Fruit fly (Drosophila melanogaster) whole organism, embryonic: ENCODE measurements around the gene Tbcd.

Source experiments
- Aef1 ChIP-seq: fragments of 200-800 bp; sonication (Bioruptor generic); IDR thresholded peaks from 3 replicates; pipeline ENCODE4 v1.3.6; 2022; ENCODE audit warnings: missing biosample characterization, missing genetic modification characterization
- BEAF-32 ChIP-seq: fragments of 200-800 bp; sonication (Bioruptor generic); optimal IDR thresholded peaks from 3 replicates; lab custom pipeline; 2017; ENCODE audit warnings: missing biosample characterization, missing genetic modification characterization, mild to moderate bottlenecking, moderate library complexity, missing genetic modification reagents
- BtbVII ChIP-seq: fragments of 200-800 bp; sonication (Bioruptor generic); optimal IDR thresholded peaks from 3 replicates; lab custom pipeline; 2017; ENCODE audit warnings: missing biosample characterization, mild to moderate bottlenecking, missing genetic modification characterization
- C15 ChIP-seq: fragments of 200-800 bp; sonication (Bioruptor generic); IDR thresholded peaks from 3 replicates; pipeline ENCODE4 v1.3.6; 2022; ENCODE audit warnings: missing biosample characterization, missing genetic modification characterization
- CG10274 ChIP-seq: fragments of 200-800 bp; sonication (Bioruptor generic); optimal IDR thresholded peaks from 3 replicates; lab custom pipeline; 2017; ENCODE audit warnings: missing biosample characterization, mild to moderate bottlenecking, missing genetic modification characterization
- CG10565 ChIP-seq: fragments of 200-800 bp; sonication (Bioruptor generic); optimal IDR thresholded peaks from 3 replicates; lab custom pipeline; 2016; ENCODE audit warnings: missing biosample characterization, mild to moderate bottlenecking, missing genetic modification characterization
- CG10979 ChIP-seq: fragments of 200-800 bp; sonication (Bioruptor generic); optimal IDR thresholded peaks from 2 replicates; lab custom pipeline; 2018; ENCODE audit warnings: missing biosample characterization, mild to moderate bottlenecking, missing genetic modification characterization, moderate library complexity
- CG12236 ChIP-seq: fragments of 200-800 bp; sonication (Bioruptor generic); optimal IDR thresholded peaks from 2 replicates; lab custom pipeline; 2016; ENCODE audit warnings: missing biosample characterization, missing genetic modification characterization
- CG12391 ChIP-seq: fragments of 200-800 bp; sonication (Bioruptor generic); optimal IDR thresholded peaks from 3 replicates; lab custom pipeline; 2018; ENCODE audit warnings: missing biosample characterization, mild to moderate bottlenecking, missing genetic modification characterization, moderate library complexity
- CG15696 ChIP-seq: fragments of 200-800 bp; sonication (Bioruptor generic); optimal IDR thresholded peaks from 2 replicates; lab custom pipeline; 2019; ENCODE audit warnings: missing biosample characterization, mild to moderate bottlenecking, missing genetic modification characterization, moderate library complexity
- CG1647 ChIP-seq: fragments of 200-800 bp; sonication (Bioruptor generic); optimal IDR thresholded peaks from 3 replicates; lab custom pipeline; 2016; ENCODE audit warnings: missing biosample characterization, missing genetic modification characterization
- CG16779 ChIP-seq: fragments of 200-800 bp; sonication (Bioruptor generic); IDR thresholded peaks from 2 replicates; pipeline ENCODE4 v1.3.6; 2022; ENCODE audit warnings: missing biosample characterization, missing genetic modification characterization
- CG17186 ChIP-seq: fragments of 200-800 bp; sonication (Bioruptor generic); optimal IDR thresholded peaks from 3 replicates; lab custom pipeline; 2017; ENCODE audit warnings: missing biosample characterization, missing genetic modification reagents, missing genetic modification characterization
- CG18764 ChIP-seq: fragments of 200-800 bp; sonication (Bioruptor generic); optimal IDR thresholded peaks from 3 replicates; lab custom pipeline; 2016; ENCODE audit warnings: missing biosample characterization, missing genetic modification characterization
- CG2199 ChIP-seq: fragments of 200-800 bp; sonication (Bioruptor generic); IDR thresholded peaks from 3 replicates; pipeline ENCODE4 v1.3.6; 2022; ENCODE audit warnings: missing biosample characterization, missing genetic modification characterization
- CG31224 ChIP-seq: fragments of 200-800 bp; sonication (Bioruptor generic); IDR thresholded peaks from 2 replicates; pipeline ENCODE4 v1.3.6; 2022; ENCODE audit warnings: missing biosample characterization, missing genetic modification characterization
- CG3281 ChIP-seq: fragments of 200-800 bp; sonication (Bioruptor generic); optimal IDR thresholded peaks from 3 replicates; lab custom pipeline; 2017; ENCODE audit warnings: missing biosample characterization, mild to moderate bottlenecking, missing genetic modification characterization
- CG34376 ChIP-seq: fragments of 200-800 bp; sonication (Bioruptor generic); optimal IDR thresholded peaks from 2 replicates; lab custom pipeline; 2018; ENCODE audit warnings: missing biosample characterization, mild to moderate bottlenecking, missing genetic modification characterization
- CG4328 ChIP-seq: fragments of 200-800 bp; sonication (Bioruptor generic); optimal IDR thresholded peaks from 3 replicates; lab custom pipeline; 2017; ENCODE audit warnings: missing biosample characterization, missing genetic modification reagents, missing genetic modification characterization
- CG6175 ChIP-seq: fragments of 200-800 bp; sonication (Bioruptor generic); IDR thresholded peaks from 3 replicates; pipeline ENCODE4 v1.3.6; 2022; ENCODE audit warnings: missing biosample characterization, missing genetic modification characterization
- Doc3 ChIP-seq: fragments of 200-800 bp; sonication (Bioruptor generic); IDR thresholded peaks from 3 replicates; pipeline ENCODE4 v1.3.6; 2022; ENCODE audit warnings: missing biosample characterization, missing genetic modification characterization; ENCODE audit not compliant: partially characterized antibody
- HHEX ChIP-seq: fragments of 200-800 bp; sonication (Bioruptor generic); optimal IDR thresholded peaks from 3 replicates; lab custom pipeline; 2017; ENCODE audit warnings: missing biosample characterization, mild to moderate bottlenecking, missing genetic modification characterization, missing genetic modification reagents
- Hr39 ChIP-seq: fragments of >200 bp; optimal IDR thresholded peaks from 2 replicates; lab custom pipeline; 2017
- Hr78 ChIP-seq, 2 experiments: fragments of 200-800 bp in 1 of 2; fragments of >200 bp in 1 of 2; sonication (Bioruptor generic) in 1 of 2; optimal IDR thresholded peaks; 2 replicates each; lab custom pipeline; 2017 to 2019; ENCODE audit warnings: missing biosample characterization in 2 of 2, missing genetic modification characterization in 2 of 2, mild to moderate bottlenecking in 1 of 2, moderate library complexity in 1 of 2
- Hsf ChIP-seq: fragments of 200-800 bp; sonication (Bioruptor generic); optimal IDR thresholded peaks from 3 replicates; lab custom pipeline; 2016; ENCODE audit warnings: missing biosample characterization, missing genetic modification characterization
- Oli ChIP-seq: fragments of 200-800 bp; sonication (Bioruptor generic); optimal IDR thresholded peaks from 2 replicates; lab custom pipeline; 2018; ENCODE audit warnings: missing biosample characterization, mild to moderate bottlenecking, missing genetic modification characterization, moderate library complexity
- Optix ChIP-seq: fragments of 200-800 bp; sonication (Bioruptor generic); IDR thresholded peaks from 3 replicates; pipeline ENCODE4 v1.3.6; 2022; ENCODE audit warnings: missing biosample characterization, missing genetic modification characterization
- Pdp1 ChIP-seq, 2 experiments: fragments of 200-800 bp; sonication (Bioruptor generic); optimal IDR thresholded peaks; 3 replicates each; lab custom pipeline; 2016; ENCODE audit warnings: missing biosample characterization in 2 of 2, missing genetic modification characterization in 2 of 2, mild to moderate bottlenecking in 1 of 2, moderate library complexity in 1 of 2
- Poxn ChIP-seq: fragments of 200-800 bp; sonication (Bioruptor generic); IDR thresholded peaks from 2 replicates; pipeline ENCODE4 v1.3.6; 2022; ENCODE audit warnings: missing biosample characterization, missing genetic modification characterization
- Xrp1 ChIP-seq: fragments of 200-800 bp; sonication (Bioruptor generic); IDR thresholded peaks from 2 replicates; pipeline ENCODE4 v1.3.6; 2022; ENCODE audit warnings: missing biosample characterization, missing genetic modification characterization
- aop ChIP-seq: fragments of 200-800 bp; sonication (Bioruptor generic); IDR thresholded peaks from 2 replicates; pipeline ENCODE4 v1.3.6; 2022; ENCODE audit warnings: missing biosample characterization, missing genetic modification characterization
- bab2 ChIP-seq: fragments of 200-800 bp; sonication (Bioruptor generic); optimal IDR thresholded peaks from 2 replicates; lab custom pipeline; 2016; ENCODE audit warnings: missing biosample characterization, missing genetic modification characterization
- caup ChIP-seq: fragments of 200-800 bp; sonication (Bioruptor generic); optimal IDR thresholded peaks from 3 replicates; lab custom pipeline; 2017; ENCODE audit warnings: missing biosample characterization, mild to moderate bottlenecking, missing genetic modification characterization, moderate library complexity; ENCODE audit not compliant: severe bottlenecking
- dysf ChIP-seq: fragments of 200-800 bp; sonication (Bioruptor generic); IDR thresholded peaks from 3 replicates; pipeline ENCODE4 v1.3.6; 2022; ENCODE audit warnings: missing biosample characterization, missing genetic modification characterization
- fd96Cb ChIP-seq: fragments of 200-800 bp; sonication (Bioruptor generic); optimal IDR thresholded peaks from 2 replicates; lab custom pipeline; 2018; ENCODE audit warnings: missing biosample characterization, mild to moderate bottlenecking, missing genetic modification characterization, moderate library complexity
- gcm ChIP-seq: fragments of 200-800 bp; sonication (Bioruptor generic); optimal IDR thresholded peaks from 2 replicates; lab custom pipeline; 2019; ENCODE audit warnings: missing biosample characterization, mild to moderate bottlenecking, missing genetic modification characterization, moderate library complexity
- gsb ChIP-seq: fragments of 200-800 bp; sonication (Bioruptor generic); IDR thresholded peaks from 2 replicates; pipeline ENCODE4 v1.3.6; 2022; ENCODE audit warnings: missing biosample characterization, missing genetic modification characterization
- h ChIP-seq: fragments of >200 bp; optimal IDR thresholded peaks from 2 replicates; lab custom pipeline; 2017
- her ChIP-seq: fragments of 200-800 bp; sonication (Bioruptor generic); optimal IDR thresholded peaks from 2 replicates; lab custom pipeline; 2016; ENCODE audit warnings: missing biosample characterization, missing genetic modification characterization
- lab ChIP-seq: fragments of 200-800 bp; sonication (Bioruptor generic); optimal IDR thresholded peaks from 3 replicates; lab custom pipeline; 2017; ENCODE audit warnings: missing biosample characterization, missing genetic modification characterization, mild to moderate bottlenecking, moderate library complexity, missing genetic modification reagents
- nom ChIP-seq: fragments of 200-800 bp; sonication (Bioruptor generic); optimal IDR thresholded peaks from 2 replicates; lab custom pipeline; 2017; ENCODE audit warnings: missing biosample characterization, missing genetic modification characterization, mild to moderate bottlenecking, moderate library complexity, missing genetic modification reagents
- pros ChIP-seq: fragments of 200-800 bp; sonication (Bioruptor generic); optimal IDR thresholded peaks from 3 replicates; lab custom pipeline; 2019; ENCODE audit warnings: missing biosample characterization, mild to moderate bottlenecking, missing genetic modification characterization, moderate library complexity
- repo ChIP-seq: fragments of 200-800 bp; sonication (Bioruptor generic); optimal IDR thresholded peaks from 2 replicates; lab custom pipeline; 2016; ENCODE audit warnings: missing biosample characterization, missing genetic modification characterization
- sd ChIP-seq: fragments of 200-800 bp; sonication (Bioruptor generic); optimal IDR thresholded peaks from 3 replicates; lab custom pipeline; 2018; ENCODE audit warnings: missing biosample characterization, mild to moderate bottlenecking, missing genetic modification characterization, moderate library complexity
- sima ChIP-seq: fragments of 200-800 bp; sonication (Bioruptor generic); optimal IDR thresholded peaks from 2 replicates; lab custom pipeline; 2016; ENCODE audit warnings: missing biosample characterization, missing genetic modification characterization
- sisA ChIP-seq: fragments of 200-800 bp; sonication (Bioruptor generic); IDR thresholded peaks from 2 replicates; pipeline ENCODE4 v1.3.6; 2022; ENCODE audit warnings: missing biosample characterization, missing genetic modification characterization
- slbo ChIP-seq: fragments of 200-800 bp; sonication (Bioruptor generic); IDR thresholded peaks from 2 replicates; pipeline ENCODE4 v1.3.6; 2022; ENCODE audit warnings: missing biosample characterization, missing genetic modification characterization
- stwl ChIP-seq: fragments of 200-800 bp; sonication (Bioruptor generic); optimal IDR thresholded peaks from 3 replicates; lab custom pipeline; 2018; ENCODE audit warnings: missing biosample characterization, mild to moderate bottlenecking, missing genetic modification characterization, moderate library complexity
- twi ChIP-seq: fragments of 200-800 bp; optimal IDR thresholded peaks from 2 replicates; lab custom pipeline; 2019; ENCODE audit warnings: missing biosample characterization, mild to moderate bottlenecking, missing genetic modification characterization, moderate library complexity

Tbcd gene

DNA sequence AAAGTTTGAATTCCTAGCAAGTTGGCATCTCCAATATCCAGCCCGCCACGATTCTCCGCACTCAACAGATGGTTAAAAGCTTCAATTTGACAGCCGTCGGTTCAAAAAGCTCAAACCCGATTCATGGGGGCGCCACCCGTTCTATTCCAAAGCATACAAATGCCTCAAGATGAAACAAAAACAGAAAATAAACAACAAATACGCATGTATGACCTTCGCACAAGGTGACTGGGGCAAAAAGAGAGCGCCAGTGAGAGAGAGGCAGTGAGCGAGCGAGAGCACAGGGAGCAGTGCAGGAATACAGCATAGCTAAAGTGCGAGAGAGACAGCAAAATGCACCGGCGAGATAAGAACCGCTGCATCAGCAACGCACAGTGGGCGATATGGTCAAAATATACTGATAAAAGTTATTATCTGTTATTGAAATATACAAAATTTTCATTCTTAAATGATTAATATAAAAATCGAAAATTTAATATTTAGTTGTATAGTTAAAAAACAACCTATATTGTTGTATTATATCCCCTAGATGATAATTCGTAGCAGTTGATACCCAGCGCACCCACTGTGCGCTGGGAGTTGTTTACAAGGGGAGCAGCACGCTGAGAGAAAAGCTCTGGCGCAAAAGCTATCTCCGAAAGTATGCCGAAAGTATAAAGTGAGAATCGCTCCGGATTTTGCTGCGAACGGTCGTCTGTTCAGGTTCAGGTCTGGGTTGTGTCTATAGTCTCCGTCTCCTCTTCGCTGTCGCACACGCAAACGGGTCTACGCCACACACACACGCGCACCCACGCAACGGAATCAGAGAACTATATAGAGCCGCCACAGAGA lies 16.9 kb upstream of the Tbcd start, which contains the start of gene Glyp (continued):
- TF ChIP-seq pros (peak; percentile 72), bab2 (GFP tag; lab: Kevin White, UChicago) (peak; percentile 73), stwl (tag; lab: Kevin White, UChicago) (peak; percentile 26), CG6175 (GFP tag; lab: Robert Waterston, UW) (peak; percentile 81), Aef1 (GFP tag; lab: Robert Waterston, UW) (peak; percentile 89), BEAF-32 (GFP tag; lab: Kevin White, UChicago) (peak; percentile 13), slbo (GFP tag; lab: Robert Waterston, UW) (peak; percentile 97), CG17186 (GFP tag; lab: Kevin White, UChicago) (peak; percentile 66), CG16779 (peak; percentile 88), lab (GFP tag; lab: Kevin White, UChicago) (peak; percentile 99), HHEX (GFP tag; lab: Kevin White, UChicago) (peak; percentile 98), Oli (tag; lab: Kevin White, UChicago) (peak; percentile 98), CG31224 (GFP tag; lab: Robert Waterston, UW) (peak; percentile 91), CG12236 (peak; percentile 39), CG15696 (tag; lab: Kevin White, UChicago) (peak; percentile 87), repo (GFP tag; lab: Kevin White, UChicago) (peak; percentile 66), CG2199 (GFP tag; lab: Robert Waterston, UW) (no peak), her (GFP tag; lab: Kevin White, UChicago) (peak; percentile 57), CG3281 (GFP tag; lab: Kevin White, UChicago) (peak; percentile 99), Optix (GFP tag; lab: Robert Waterston, UW) (peak; percentile 87), CG10979 (peak; percentile 96), Hsf (GFP tag; lab: Kevin White, UChicago) (peak; percentile 91), CG4328 (peak; percentile 98), h (lab: Kevin White, UChicago) (no peak), C15 (GFP tag; lab: Robert Waterston, UW) (peak; percentile 84; the same call in 2 of the 3 replicates), CG1647 (GFP tag; lab: Kevin White, UChicago) (peak; percentile 59), Xrp1 (peak; percentile 97), CG10274 (peak; percentile 91), gcm (peak; percentile 98), aop (GFP tag; lab: Robert Waterston, UW) (no peak; the same call in 1 of the 2 replicates), CG10565 (GFP tag; lab: Kevin White, UChicago) (peak; percentile 81), BtbVII (peak; percentile 99), sima (no peak), Pdp1 (GFP tag; optimal IDR thresholded peaks at IDR 0.05; lab: Kevin White, UChicago) (peak; percentile 73 to 82), sisA (GFP tag; lab: Robert Waterston, UW) (peak; percentile 90), sd (peak; percentile 92), nom (GFP tag; lab: Kevin White, UChicago) (peak; percentile 95), Poxn (GFP tag; lab: Robert Waterston, UW) (peak; percentile 80), dysf (peak; percentile 98), Doc3 (GFP tag; lab: Robert Waterston, UW) (no peak), twi (tag; lab: Kevin White, UChicago) (peak; percentile 91), caup (peak; percentile 98), CG12391 (tag; lab: Kevin White, UChicago) (peak; percentile 98), fd96Cb (tag; lab: Kevin White, UChicago) (peak; percentile 95), CG34376 (peak; percentile 98), Hr78 (GFP tag; optimal IDR thresholded peaks at IDR 0.05; lab: Kevin White, UChicago) (peak in 1 of 2 experiments; percentile 97), Hr39 (lab: Kevin White, UChicago) (no peak), gsb (GFP tag; lab: Robert Waterston, UW) (peak; percentile 89), CG18764 (peak; percentile 92)
